Fruit fly (Drosophila melanogaster) whole organism, wandering third instar larva: ENCODE measurements around the gene CG8319.

Experiments
- Jra ChIP-seq: sonication (Bioruptor generic); optimal IDR thresholded peaks from 2 replicates; lab custom pipeline; 2016; ENCODE audit warnings: missing biosample characterization, missing genetic modification characterization
- dmrt93B ChIP-seq: fragments of 200-800 bp; sonication (Bioruptor generic); optimal IDR thresholded peaks from 2 replicates; lab custom pipeline; 2018; ENCODE audit warnings: missing biosample characterization, mild to moderate bottlenecking, missing genetic modification characterization
- dsf ChIP-seq: sonication (Bioruptor generic); optimal IDR thresholded peaks from 2 replicates; lab custom pipeline; 2016; ENCODE audit warnings: missing biosample characterization, missing genetic modification characterization, borderline replicate concordance
- foxo ChIP-seq, 2 experiments: fragments of 200-800 bp; sonication (Bioruptor generic); optimal IDR thresholded peaks; 2 replicates in 1 of 2; 3 replicates in 1 of 2; lab custom pipeline; 2016 to 2017; ENCODE audit warnings: missing biosample characterization in 2 of 2, missing genetic modification characterization in 2 of 2
- fru ChIP-seq: fragments of 200-800 bp; sonication (Bioruptor generic); optimal IDR thresholded peaks from 3 replicates; lab custom pipeline; 2016; ENCODE audit warnings: missing biosample characterization, mild to moderate bottlenecking, missing genetic modification characterization
- pan ChIP-seq: fragments of >200 bp; optimal IDR thresholded peaks from 2 replicates; lab custom pipeline; 2017
- psq ChIP-seq: fragments of 200-800 bp; sonication (Bioruptor generic); optimal IDR thresholded peaks from 3 replicates; lab custom pipeline; 2017; ENCODE audit warnings: missing biosample characterization, mild to moderate bottlenecking, missing genetic modification characterization, moderate library complexity
- rgr ChIP-seq: fragments of 200-800 bp; sonication (Bioruptor generic); optimal IDR thresholded peaks from 3 replicates; lab custom pipeline; 2016; ENCODE audit warnings: missing biosample characterization, mild to moderate bottlenecking, missing genetic modification characterization
- sage ChIP-seq: fragments of 200-800 bp; sonication (Bioruptor generic); optimal IDR thresholded peaks from 2 replicates; lab custom pipeline; 2016; ENCODE audit warnings: missing biosample characterization, mild to moderate bottlenecking, missing genetic modification characterization
- usp ChIP-seq: fragments of >200 bp; optimal IDR thresholded peaks from 2 replicates; lab custom pipeline; 2017; ENCODE audit warnings: missing biosample characterization, missing genetic modification characterization

- TF ChIP-seq Jra (no peak), pan (lab: Kevin White, UChicago) (no peak), rgr (GFP tag; lab: Kevin White, UChicago) (no peak), psq (no peak), dmrt93B (GFP tag; lab: Kevin White, UChicago) (no peak), fru (GFP tag; lab: Kevin White, UChicago) (no peak), sage (GFP tag; lab: Kevin White, UChicago) (no peak), foxo (GFP tag; optimal IDR thresholded peaks at IDR 0.05; lab: Kevin White, UChicago) (no peak), usp (GFP tag; lab: Kevin White, UChicago) (no peak), dsf (no peak)
Observed at dm6 chr3R:9626266-9626665, 855 bp upstream of the CG8319 start.
